Fruit fly (Drosophila melanogaster) whole organism, embryonic: ENCODE measurements around the gene CG34008.

ENCODE experiments used
- CG1024 ChIP-seq: fragments of 200-800 bp; sonication (Bioruptor generic); IDR thresholded peaks from 2 replicates; pipeline ENCODE4 v1.3.6; 2022; ENCODE audit warnings: missing biosample characterization, missing genetic modification characterization
- CG10543 ChIP-seq: fragments of 200-800 bp; sonication (Bioruptor generic); optimal IDR thresholded peaks from 3 replicates; lab custom pipeline; 2017; ENCODE audit warnings: missing biosample characterization, mild to moderate bottlenecking, missing genetic modification characterization, moderate library complexity
- CG10565 ChIP-seq: fragments of 200-800 bp; sonication (Bioruptor generic); optimal IDR thresholded peaks from 3 replicates; lab custom pipeline; 2016; ENCODE audit warnings: missing biosample characterization, mild to moderate bottlenecking, missing genetic modification characterization
- CG11085 ChIP-seq: fragments of 200-800 bp; sonication (Bioruptor generic); IDR thresholded peaks from 2 replicates; pipeline ENCODE4 v1.3.6; 2022; ENCODE audit warnings: missing biosample characterization, missing genetic modification characterization
- CG12219 ChIP-seq: fragments of 200-800 bp; sonication (Bioruptor generic); optimal IDR thresholded peaks from 3 replicates; lab custom pipeline; 2018; ENCODE audit warnings: missing biosample characterization, mild to moderate bottlenecking, missing genetic modification characterization
- CG1233 ChIP-seq: fragments of 200-800 bp; sonication (Bioruptor generic); optimal IDR thresholded peaks from 4 replicates; lab custom pipeline; 2018; ENCODE audit warnings: missing biosample characterization, mild to moderate bottlenecking, missing genetic modification characterization
- CG13123 ChIP-seq: fragments of 200-800 bp; sonication (Bioruptor generic); optimal IDR thresholded peaks from 2 replicates; lab custom pipeline; 2016; ENCODE audit warnings: missing biosample characterization, missing genetic modification characterization
- CG14667 ChIP-seq: fragments of 200-800 bp; sonication (Bioruptor generic); IDR thresholded peaks from 2 replicates; pipeline ENCODE4 v1.3.6; 2022; ENCODE audit warnings: missing biosample characterization, missing genetic modification characterization
- CG15011 ChIP-seq: fragments of 200-800 bp; sonication (Bioruptor generic); optimal IDR thresholded peaks from 3 replicates; lab custom pipeline; 2018; ENCODE audit warnings: missing biosample characterization, mild to moderate bottlenecking, missing genetic modification characterization
- CG15269 ChIP-seq: fragments of 200-800 bp; sonication (Bioruptor generic); optimal IDR thresholded peaks from 2 replicates; lab custom pipeline; 2018; ENCODE audit warnings: missing biosample characterization, mild to moderate bottlenecking, missing genetic modification characterization, moderate library complexity
- CG18476 ChIP-seq: fragments of 200-800 bp; sonication (Bioruptor generic); optimal IDR thresholded peaks from 2 replicates; lab custom pipeline; 2016; ENCODE audit warnings: missing biosample characterization, mild to moderate bottlenecking, missing genetic modification characterization
- CG2116 ChIP-seq: fragments of 200-800 bp; sonication (Bioruptor generic); optimal IDR thresholded peaks from 3 replicates; lab custom pipeline; 2018; ENCODE audit warnings: missing biosample characterization, mild to moderate bottlenecking, missing genetic modification characterization
- CG2199 ChIP-seq: fragments of 200-800 bp; sonication (Bioruptor generic); IDR thresholded peaks from 3 replicates; pipeline ENCODE4 v1.3.6; 2022; ENCODE audit warnings: missing biosample characterization, missing genetic modification characterization
- CG31441 ChIP-seq: fragments of 200-800 bp; sonication (Bioruptor generic); IDR thresholded peaks from 2 replicates; pipeline ENCODE4 v1.3.6; 2022; ENCODE audit warnings: missing biosample characterization, missing genetic modification characterization
- CG32772 ChIP-seq: fragments of 200-800 bp; sonication (Bioruptor generic); IDR thresholded peaks from 2 replicates; pipeline ENCODE4 v1.3.6; 2022; ENCODE audit warnings: missing biosample characterization, missing genetic modification characterization
- CG34224 ChIP-seq: fragments of 200-800 bp; sonication (Bioruptor generic); IDR thresholded peaks from 3 replicates; pipeline ENCODE4 v1.3.6; 2022; ENCODE audit warnings: missing biosample characterization, missing genetic modification characterization; ENCODE audit not compliant: partially characterized antibody
- CG3838 ChIP-seq: fragments of 200-800 bp; sonication (Bioruptor generic); optimal IDR thresholded peaks from 3 replicates; lab custom pipeline; 2016; ENCODE audit warnings: missing biosample characterization, missing genetic modification characterization
- CG4707 ChIP-seq: fragments of 200-800 bp; sonication (Bioruptor generic); optimal IDR thresholded peaks from 2 replicates; lab custom pipeline; 2018; ENCODE audit warnings: missing biosample characterization, mild to moderate bottlenecking, missing genetic modification characterization, moderate library complexity
- CG6683 ChIP-seq: fragments of 200-800 bp; sonication (Bioruptor generic); optimal IDR thresholded peaks from 2 replicates; lab custom pipeline; 2017; ENCODE audit warnings: missing biosample characterization, mild to moderate bottlenecking, missing genetic modification characterization, missing genetic modification reagents
- CG7372 ChIP-seq: fragments of 200-800 bp; sonication (Bioruptor generic); IDR thresholded peaks from 2 replicates; pipeline ENCODE4 v1.3.6; 2022; ENCODE audit warnings: missing biosample characterization, missing genetic modification characterization
- CG7786 ChIP-seq: fragments of 200-800 bp; sonication (Bioruptor generic); optimal IDR thresholded peaks from 2 replicates; lab custom pipeline; 2016; ENCODE audit warnings: missing biosample characterization, missing genetic modification characterization
- CG8359 ChIP-seq: fragments of 200-800 bp; sonication (Bioruptor generic); optimal IDR thresholded peaks from 2 replicates; lab custom pipeline; 2017; ENCODE audit warnings: missing biosample characterization, mild to moderate bottlenecking, missing genetic modification characterization, borderline replicate concordance
- Dek ChIP-seq: fragments of 200-800 bp; sonication (Bioruptor generic); optimal IDR thresholded peaks from 3 replicates; lab custom pipeline; 2019; ENCODE audit warnings: missing biosample characterization, mild to moderate bottlenecking, missing genetic modification characterization, moderate library complexity
- Dip2 ChIP-seq: fragments of 200-800 bp; sonication (Bioruptor generic); IDR thresholded peaks from 2 replicates; pipeline ENCODE4 v1.3.6; 2022; ENCODE audit warnings: missing biosample characterization, missing genetic modification characterization
- E2f1 ChIP-seq: fragments of 200-800 bp; sonication (Bioruptor generic); IDR thresholded peaks from 2 replicates; pipeline ENCODE4 v1.3.6; 2022; ENCODE audit warnings: missing biosample characterization, missing genetic modification characterization
- Hr39 ChIP-seq: fragments of >200 bp; optimal IDR thresholded peaks from 2 replicates; lab custom pipeline; 2017
- Hr78 ChIP-seq, 2 experiments: fragments of 200-800 bp in 1 of 2; fragments of >200 bp in 1 of 2; sonication (Bioruptor generic) in 1 of 2; optimal IDR thresholded peaks; 2 replicates each; lab custom pipeline; 2017 to 2019; ENCODE audit warnings: missing biosample characterization in 2 of 2, missing genetic modification characterization in 2 of 2, mild to moderate bottlenecking in 1 of 2, moderate library complexity in 1 of 2
- Jarid2 ChIP-seq: fragments of 200-800 bp; sonication (Bioruptor generic); optimal IDR thresholded peaks from 3 replicates; lab custom pipeline; 2017; ENCODE audit warnings: mild to moderate bottlenecking, missing biosample characterization, missing genetic modification reagents, missing genetic modification characterization
- MESR4 ChIP-seq: fragments of 200-800 bp; sonication (Bioruptor generic); optimal IDR thresholded peaks from 2 replicates; lab custom pipeline; 2018; ENCODE audit warnings: missing biosample characterization, mild to moderate bottlenecking, missing genetic modification characterization, moderate library complexity
- Meics ChIP-seq: fragments of 200-800 bp; sonication (Bioruptor generic); optimal IDR thresholded peaks from 2 replicates; lab custom pipeline; 2017; ENCODE audit warnings: missing biosample characterization, mild to moderate bottlenecking, missing genetic modification characterization
- NK7.1 ChIP-seq: fragments of 200-800 bp; sonication (Bioruptor generic); optimal IDR thresholded peaks from 3 replicates; lab custom pipeline; 2016; ENCODE audit warnings: missing biosample characterization, missing genetic modification characterization
- PHDP ChIP-seq: fragments of 200-800 bp; sonication (Bioruptor generic); optimal IDR thresholded peaks from 3 replicates; lab custom pipeline; 2018; ENCODE audit warnings: missing biosample characterization, mild to moderate bottlenecking, missing genetic modification characterization, moderate library complexity
- Ravus ChIP-seq: fragments of 200-800 bp; sonication (Bioruptor generic); IDR thresholded peaks from 2 replicates; pipeline ENCODE4 v1.3.6; 2022; ENCODE audit warnings: missing biosample characterization, missing genetic modification characterization
- Side ChIP-seq: fragments of 200-800 bp; sonication (Bioruptor generic); optimal IDR thresholded peaks from 2 replicates; lab custom pipeline; 2016; ENCODE audit warnings: missing biosample characterization, missing genetic modification characterization
- Sox102F ChIP-seq: fragments of 200-800 bp; sonication (Bioruptor generic); optimal IDR thresholded peaks from 2 replicates; lab custom pipeline; 2018; ENCODE audit warnings: missing biosample characterization, mild to moderate bottlenecking, missing genetic modification characterization, moderate library complexity
- Tbp ChIP-seq: fragments of >200 bp; optimal IDR thresholded peaks from 2 replicates; lab custom pipeline; 2018; ENCODE audit warnings: missing biosample characterization, missing genetic modification characterization
- ase ChIP-seq: fragments of 200-800 bp; sonication (Bioruptor generic); IDR thresholded peaks from 3 replicates; pipeline ENCODE4 v1.3.6; 2022; ENCODE audit warnings: missing biosample characterization, missing genetic modification characterization
- bbx ChIP-seq: fragments of 200-800 bp; sonication (Bioruptor generic); IDR thresholded peaks from 2 replicates; pipeline ENCODE4 v1.3.6; 2022; ENCODE audit warnings: missing biosample characterization, missing genetic modification characterization; ENCODE audit not compliant: partially characterized antibody
- br ChIP-seq: fragments of >200 bp; optimal IDR thresholded peaks from 2 replicates; lab custom pipeline; 2017
- bsh ChIP-seq, 2 experiments: fragments of 200-800 bp; sonication (Bioruptor generic); optimal IDR thresholded peaks; 2 replicates each; lab custom pipeline; 2017 to 2018; ENCODE audit warnings: mild to moderate bottlenecking in 2 of 2, missing biosample characterization in 2 of 2, missing genetic modification characterization in 2 of 2, moderate library complexity in 1 of 2
- cwo ChIP-seq: fragments of 200-800 bp; sonication (Bioruptor generic); optimal IDR thresholded peaks from 3 replicates; lab custom pipeline; 2017; ENCODE audit warnings: missing biosample characterization, missing genetic modification characterization, mild to moderate bottlenecking, moderate library complexity, missing genetic modification reagents
- dmrt99B ChIP-seq: fragments of 200-800 bp; sonication (Bioruptor generic); optimal IDR thresholded peaks from 2 replicates; lab custom pipeline; 2018; ENCODE audit warnings: missing biosample characterization, mild to moderate bottlenecking, missing genetic modification characterization, moderate library complexity
- en ChIP-seq: fragments of 200-800 bp; sonication (Bioruptor generic); optimal IDR thresholded peaks from 2 replicates; lab custom pipeline; 2016; ENCODE audit warnings: missing biosample characterization, missing genetic modification characterization
- exex ChIP-seq: fragments of 200-800 bp; sonication (Bioruptor generic); optimal IDR thresholded peaks from 4 replicates; lab custom pipeline; 2018; ENCODE audit warnings: missing biosample characterization, mild to moderate bottlenecking, missing genetic modification characterization, moderate library complexity
- gfzf ChIP-seq: fragments of 200-800 bp; sonication (Bioruptor generic); optimal IDR thresholded peaks from 2 replicates; lab custom pipeline; 2016; ENCODE audit warnings: missing biosample characterization, mild to moderate bottlenecking, missing genetic modification characterization, moderate library complexity
- hb ChIP-seq: fragments of 200-800 bp; sonication (Bioruptor generic); IDR thresholded peaks from 3 replicates; pipeline ENCODE4 v1.3.6; 2022; ENCODE audit warnings: missing biosample characterization, missing genetic modification characterization; ENCODE audit not compliant: partially characterized antibody
- psq ChIP-seq: fragments of 200-800 bp; sonication (Bioruptor generic); optimal IDR thresholded peaks from 2 replicates; lab custom pipeline; 2017; ENCODE audit warnings: missing biosample characterization, missing genetic modification characterization
- pum ChIP-seq: fragments of 200-800 bp; sonication (Bioruptor generic); optimal IDR thresholded peaks from 2 replicates; lab custom pipeline; 2016; ENCODE audit warnings: missing biosample characterization, missing genetic modification characterization
- tin ChIP-seq: fragments of 200-800 bp; sonication (Bioruptor generic); optimal IDR thresholded peaks from 3 replicates; lab custom pipeline; 2016; ENCODE audit warnings: missing biosample characterization, missing genetic modification characterization
- ttk ChIP-seq: fragments of 200-800 bp; sonication (Bioruptor generic); IDR thresholded peaks from 2 replicates; pipeline ENCODE4 v2.1.2; 2022; ENCODE audit warnings: missing biosample characterization, missing genetic modification characterization
- twi ChIP-seq: fragments of 200-800 bp; optimal IDR thresholded peaks from 2 replicates; lab custom pipeline; 2019; ENCODE audit warnings: missing biosample characterization, mild to moderate bottlenecking, missing genetic modification characterization, moderate library complexity

CG34008 gene

DNA sequence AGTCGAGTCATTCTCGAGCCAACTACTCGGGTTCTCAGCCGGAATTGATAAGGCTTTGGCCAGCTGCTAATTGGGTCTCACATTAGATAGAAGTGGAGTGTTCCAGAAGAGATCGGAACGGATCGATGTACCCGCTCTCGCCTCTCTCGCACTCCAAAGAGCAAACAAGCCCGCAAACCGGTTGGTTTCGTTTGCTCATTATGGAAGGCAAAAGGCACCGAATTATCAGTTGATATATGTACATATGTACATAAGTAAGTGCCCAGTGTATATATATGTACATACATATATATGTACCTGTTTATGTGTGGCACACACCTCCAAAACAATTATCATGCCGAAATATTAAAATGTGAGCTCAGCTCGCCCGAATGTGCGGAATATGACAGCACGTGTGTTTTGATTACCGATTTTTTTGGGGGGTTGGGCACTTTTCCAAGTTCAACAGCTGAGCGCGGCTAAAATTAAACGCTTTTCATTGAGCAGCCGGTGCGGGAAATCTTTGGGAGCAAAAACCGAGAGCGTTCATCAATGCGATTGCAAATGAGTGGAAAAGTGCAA lies 25.5 kb downstream of the CG34008 start (continued):
- TF ChIP-seq CG1024 (GFP tag; lab: Robert Waterston, UW), result no peak
- no peak for TF ChIP-seq hb (GFP tag; lab: Robert Waterston, UW)
- no peak for TF ChIP-seq Sox102F (GFP tag; lab: Kevin White, UChicago)
- no peak for TF ChIP-seq Side (GFP tag; lab: Kevin White, UChicago)
- TF ChIP-seq CG7786 (GFP tag; lab: Kevin White, UChicago), result no peak
- TF ChIP-seq cwo (GFP tag; lab: Kevin White, UChicago), result peak; percentile 96
- peak; percentile 22 for TF ChIP-seq CG12219 (GFP tag; lab: Kevin White, UChicago)
- no peak for TF ChIP-seq Hr39 (lab: Kevin White, UChicago)
- no peak for TF ChIP-seq pum (GFP tag; lab: Kevin White, UChicago)
- no peak for TF ChIP-seq NK7.1
- no peak for TF ChIP-seq MESR4 (GFP tag; lab: Kevin White, UChicago)
- no peak for TF ChIP-seq Dip2 (GFP tag; lab: Robert Waterston, UW)
- TF ChIP-seq CG31441 (GFP tag; lab: Robert Waterston, UW), result no peak
- peak; percentile 95 for TF ChIP-seq CG10543
- no peak for TF ChIP-seq E2f1 (GFP tag; lab: Robert Waterston, UW)
- TF ChIP-seq CG1233 (GFP tag; lab: Kevin White, UChicago), result peak; percentile 82
- TF ChIP-seq ase (GFP tag; lab: Robert Waterston, UW), result no peak
- TF ChIP-seq CG6683, result no peak
- TF ChIP-seq dmrt99B (tag; lab: Kevin White, UChicago), result no peak
- no peak for TF ChIP-seq Hr78 (GFP tag; optimal IDR thresholded peaks at IDR 0.05; lab: Kevin White, UChicago)
- peak; percentile 61; the same call in 2 of the 3 replicates for TF ChIP-seq CG34224 (GFP tag; lab: Robert Waterston, UW)
- no peak for TF ChIP-seq br (lab: Kevin White, UChicago)
- no peak for TF ChIP-seq CG32772 (GFP tag; lab: Robert Waterston, UW)
- TF ChIP-seq CG4707 (GFP tag; lab: Kevin White, UChicago), result peak; percentile 46
- TF ChIP-seq CG11085 (GFP tag; lab: Robert Waterston, UW), result no peak
- TF ChIP-seq gfzf, result no peak
- TF ChIP-seq Meics, result no peak
- no peak for TF ChIP-seq Ravus (GFP tag; lab: Robert Waterston, UW)
- no peak for TF ChIP-seq CG2199 (GFP tag; lab: Robert Waterston, UW)
- TF ChIP-seq CG7372, result no peak; the same call in 1 of the 2 replicates
- TF ChIP-seq en, result no peak
- TF ChIP-seq CG2116 (GFP tag; lab: Kevin White, UChicago), result no peak
- TF ChIP-seq CG8359 (GFP tag; lab: Kevin White, UChicago), result peak; percentile 43
- TF ChIP-seq twi, result no peak
- TF ChIP-seq CG18476 (GFP tag; lab: Kevin White, UChicago), result no peak
- no peak for TF ChIP-seq psq (GFP tag; lab: Kevin White, UChicago)
- no peak for TF ChIP-seq tin (GFP tag; lab: Kevin White, UChicago)
- TF ChIP-seq CG14667 (GFP tag; lab: Robert Waterston, UW), result no peak
- TF ChIP-seq CG10565, result no peak
- TF ChIP-seq CG15011, result no peak
- no peak for TF ChIP-seq Dek (tag; lab: Kevin White, UChicago)
- no peak for TF ChIP-seq CG15269 (tag; lab: Kevin White, UChicago)
- no peak for TF ChIP-seq CG3838
- no peak for TF ChIP-seq ttk (GFP tag; lab: Robert Waterston, UW)
- no peak for TF ChIP-seq Jarid2
- no peak for TF ChIP-seq Tbp
- peak; percentile 12 for TF ChIP-seq PHDP
- TF ChIP-seq bbx, result 0 out of 2 replicates have a peak, but pooled peaks have one; percentile 14
- no peak for TF ChIP-seq CG13123 (GFP tag; lab: Kevin White, UChicago)
- TF ChIP-seq exex (tag; lab: Kevin White, UChicago), result peak; percentile 84
- TF ChIP-seq bsh (GFP tag; optimal IDR thresholded peaks at IDR 0.05; lab: Kevin White, UChicago), result peak in 1 of 2 experiments; percentile 32
